Fruit fly (Drosophila melanogaster) whole organism: Measurements from ENCODE around the gene Tps1.

Experiments
- CG8478 ChIP-seq: fragments of >200 bp; optimal IDR thresholded peaks from 2 replicates; lab custom pipeline; 2018; ENCODE audit warnings: inconsistent platforms
- Dll ChIP-seq: fragments of >200 bp; optimal IDR thresholded peaks from 2 replicates; lab custom pipeline; 2017
- EcR ChIP-seq, 2 experiments: fragments of >200 bp; optimal IDR thresholded peaks; 2 replicates each; lab custom pipeline; 2017; ENCODE audit warnings: missing biosample characterization in 2 of 2, missing genetic modification characterization in 2 of 2, missing genetic modification reagents in 2 of 2
- pan ChIP-seq: fragments of >200 bp; optimal IDR thresholded peaks from 2 replicates; lab custom pipeline; 2017
- psq ChIP-seq: fragments of >200 bp; optimal IDR thresholded peaks from 2 replicates; lab custom pipeline; 2017
- usp ChIP-seq: fragments of >200 bp; optimal IDR thresholded peaks from 2 replicates; lab custom pipeline; 2017; ENCODE audit warnings: missing biosample characterization, missing genetic modification characterization, mixed read lengths

dm6 chr2L:4375035-4376009 lies 12.8 kb upstream of the Tps1 start:
- no peak for TF ChIP-seq CG8478 (lab: Kevin White, UChicago)
- TF ChIP-seq pan: no peak
- no peak for TF ChIP-seq usp (GFP tag; lab: Kevin White, UChicago)
- no peak for TF ChIP-seq psq (lab: Kevin White, UChicago)
- no peak for TF ChIP-seq EcR (GFP tag; optimal IDR thresholded peaks at IDR 0.05; lab: Kevin White, UChicago)
- TF ChIP-seq Dll: no peak
